Worm (Caenorhabditis elegans) whole organism, L4 larva: ENCODE measurements around the gene srbc-50.

ENCODE experiments used
- aha-1 ChIP-seq: fragments of 150-350 bp; peaks from one replicate; lab custom pipeline; 2014; ENCODE audit warnings: missing biosample characterization, missing genetic modification characterization
- aly-2 ChIP-seq: sonication (generic microtip); optimal IDR thresholded peaks from 2 replicates; lab custom pipeline; 2018; ENCODE audit warnings: missing biosample characterization, missing genetic modification characterization
- ceh-82 ChIP-seq: sonication (generic microtip); optimal IDR thresholded peaks from 2 replicates; lab custom pipeline; 2017; ENCODE audit warnings: missing biosample characterization, missing genetic modification characterization
- fkh-10 ChIP-seq: fragments of 150-350 bp; optimal IDR thresholded peaks from 2 replicates; lab custom pipeline; 2014; ENCODE audit warnings: missing biosample characterization, missing genetic modification reagents, missing genetic modification characterization
- lin-15B ChIP-seq: fragments of 150-350 bp; sonication (generic microtip); optimal IDR thresholded peaks from 3 replicates; lab custom pipeline; 2014; ENCODE audit warnings: missing biosample characterization, missing genetic modification characterization
- tra-1 ChIP-seq: fragments of 200-800 bp; sonication (Bioruptor generic); IDR thresholded peaks from 2 replicates; pipeline ENCODE4 v1.3.6; 2022; ENCODE audit warnings: missing genetic modification reagents, missing genetic modification characterization, missing compliant biosample characterization
- ztf-11 ChIP-seq: fragments of 150-350 bp; optimal IDR thresholded peaks from 2 replicates; lab custom pipeline; 2014; ENCODE audit warnings: missing biosample characterization, missing genetic modification characterization

DNA sequence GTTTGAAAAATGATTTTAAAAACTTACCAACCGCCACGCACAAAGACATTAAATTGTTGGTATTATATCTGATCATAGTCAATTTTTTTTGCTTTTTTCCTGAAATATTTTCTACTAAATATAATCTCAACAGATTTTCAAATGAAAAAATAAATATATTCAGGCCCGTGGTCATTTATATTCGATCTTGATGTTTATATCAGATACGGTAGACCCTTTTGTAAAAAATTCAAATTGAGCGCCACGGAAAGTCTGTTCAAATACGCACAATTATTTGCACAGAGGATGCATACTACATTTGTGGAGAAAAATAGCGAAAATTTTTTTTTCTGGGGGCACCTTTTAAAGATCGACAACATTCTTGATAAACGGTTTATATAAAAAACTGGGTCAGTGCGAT lies 32.4 kb downstream of the srbc-50 start, which contains the start of gene T26E4.4:
- no peak for TF ChIP-seq ceh-82
- no peak for TF ChIP-seq aly-2 (tag; lab: Kevin White, UChicago)
- TF ChIP-seq ztf-11 (tag; lab: Kevin White, UChicago): no peak
- TF ChIP-seq aha-1 (tag; lab: Kevin White, UChicago): peak; percentile 12
- no peak for TF ChIP-seq lin-15B (tag; lab: Kevin White, UChicago)
- no peak for TF ChIP-seq tra-1 (GFP tag; lab: Robert Waterston, UW)
- no peak for TF ChIP-seq fkh-10
